Worm (Caenorhabditis elegans): ENCODE data around the gene dpy-27.
"Not testable (repeated sequence)": the region's sequence is repeated elsewhere in the genome, so short reads cannot be mapped to it uniquely, and the experiment has no call there.

DNA sequence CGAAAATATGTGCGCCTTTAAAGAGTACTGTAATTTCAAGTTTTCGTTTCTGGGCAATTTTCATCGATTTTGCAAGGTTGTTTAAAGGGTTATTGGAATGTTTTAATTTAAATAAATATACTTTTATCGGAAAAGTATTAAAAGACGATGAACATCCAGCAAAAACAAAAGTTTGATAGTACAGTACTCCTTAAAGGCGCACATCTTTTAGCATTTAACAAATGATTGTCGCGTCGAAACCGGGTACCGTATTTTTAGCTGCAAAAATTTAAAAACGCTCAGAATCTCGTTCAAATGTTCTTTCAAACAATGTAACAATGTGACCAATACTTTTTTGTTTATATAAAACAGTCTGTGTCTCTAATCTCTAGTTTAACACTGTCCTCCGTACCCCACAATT, 20.8 kb upstream of the dpy-27 start, which contains the start of gene C36A4.11:
- TF ChIP-seq pag-3 (tag; optimal IDR thresholded peaks at IDR 0.05; ENCODE audit: borderline replicate concordance); madf-2 (tag; optimal IDR thresholded peaks at IDR 0.05); ref-2 (tag; optimal IDR thresholded peaks at IDR 0.05); hlh-8 (tag; optimal IDR thresholded peaks at IDR 0.05); rnt-1 (tag; optimal IDR thresholded peaks at IDR 0.05); nfya-1 (tag; optimal IDR thresholded peaks at IDR 0.05); hlh-6 (tag; optimal IDR thresholded peaks at IDR 0.05); ceh-30 (tag; optimal IDR thresholded peaks at IDR 0.05); F13H6.1 (tag; optimal IDR thresholded peaks at IDR 0.05); T23F11.4 (GFP tag; optimal IDR thresholded peaks at IDR 0.05); fax-1 (tag; optimal IDR thresholded peaks at IDR 0.05); sox-4 (tag; optimal IDR thresholded peaks at IDR 0.05); pqm-1 (tag; optimal IDR thresholded peaks at IDR 0.05): not testable (repeated sequence)
